Worm (Caenorhabditis elegans) whole organism, L1 larva: ENCODE measurements around the gene col-72.

Source experiments
- aly-2 ChIP-seq: fragments of 150-350 bp; optimal IDR thresholded peaks from 2 replicates; lab custom pipeline; 2014; ENCODE audit warnings: missing biosample characterization, missing genetic modification characterization
- ceh-82 ChIP-seq, 3 experiments: fragments of 150-350 bp in 1 of 3; sonication (generic microtip) in 2 of 3; optimal IDR thresholded peaks; 2 replicates each; lab custom pipeline; 2014 to 2017; ENCODE audit warnings: missing biosample characterization in 3 of 3, missing genetic modification characterization in 3 of 3
- efl-3 ChIP-seq: fragments of 200-800 bp; sonication (Bioruptor generic); optimal IDR thresholded peaks from 2 replicates; lab custom pipeline; 2018; ENCODE audit warnings: mild to moderate bottlenecking, missing genetic modification characterization, missing compliant biosample characterization
- mep-1 ChIP-seq: fragments of 150-350 bp; optimal IDR thresholded peaks from 2 replicates; lab custom pipeline; 2014; ENCODE audit warnings: missing biosample characterization, missing genetic modification characterization
- rnt-1 ChIP-seq: sonication (generic microtip); optimal IDR thresholded peaks from 2 replicates; lab custom pipeline; 2016; ENCODE audit warnings: mild to moderate bottlenecking, missing genetic modification characterization, moderate library complexity, missing compliant biosample characterization
- tbx-2 ChIP-seq: sonication (generic microtip); optimal IDR thresholded peaks from 2 replicates; lab custom pipeline; 2016; ENCODE audit warnings: missing genetic modification characterization, missing compliant biosample characterization

- TF ChIP-seq rnt-1 (tag; lab: Kevin White, UChicago) (no peak), ceh-82 (tag; optimal IDR thresholded peaks at IDR 0.05; lab: Kevin White, UChicago) (no peak), efl-3 (GFP tag; lab: Kevin White, UChicago) (no peak), tbx-2 (tag; lab: Kevin White, UChicago) (no peak), aly-2 (tag; lab: Kevin White, UChicago) (no peak), mep-1 (tag; lab: Kevin White, UChicago) (no peak)
Observed at ce11 chrII:3504717-3505116, 19.3 kb downstream of the col-72 start, which contains the start of gene cyh-1.
